Worm (Caenorhabditis elegans): ENCODE data around the gene ram-2.

Gene ram-2

ce11 chrII:10999109-10999508 is 17.6 kb downstream of the ram-2 start:
- TF ChIP-seq med-1 (GFP tag; optimal IDR thresholded peaks at IDR 0.05; ENCODE audit: insufficient read depth) (no peak), cog-1 (tag; optimal IDR thresholded peaks at IDR 0.05) (no peak), ztf-23 (GFP tag; IDR thresholded peaks at IDR 0.05) (no peak), klf-2 (GFP tag; conservative IDR thresholded peaks at IDR 0.05) (no peak), tab-1 (GFP tag; IDR thresholded peaks at IDR 0.05) (no peak), T22C8.4 (GFP tag; IDR thresholded peaks at IDR 0.05) (no peak), ztf-29 (GFP tag; IDR thresholded peaks at IDR 0.05) (no peak), flt-1 (GFP tag; IDR thresholded peaks at IDR 0.05) (no peak), ref-1 (GFP tag; conservative IDR thresholded peaks at IDR 0.05) (no peak)

- TF ChIP-seq flt-1 (GFP tag; IDR thresholded peaks at IDR 0.05) (no peak), tab-1 (GFP tag; IDR thresholded peaks at IDR 0.05) (no peak), T22C8.4 (GFP tag; IDR thresholded peaks at IDR 0.05) (no peak), klf-2 (GFP tag; conservative IDR thresholded peaks at IDR 0.05) (no peak), ztf-23 (GFP tag; IDR thresholded peaks at IDR 0.05) (no peak), med-1 (GFP tag; optimal IDR thresholded peaks at IDR 0.05; ENCODE audit: insufficient read depth) (no peak), ref-1 (GFP tag; conservative IDR thresholded peaks at IDR 0.05) (no peak), ztf-29 (GFP tag; IDR thresholded peaks at IDR 0.05) (no peak), cog-1 (tag; optimal IDR thresholded peaks at IDR 0.05) (no peak)
Measured at ce11 chrII:10995600-10995999, 21.1 kb downstream of the ram-2 start.

ce11 chrII:10993607-10994229 is 23.0 kb downstream of the ram-2 start:
- TF ChIP-seq med-1 (GFP tag; optimal IDR thresholded peaks at IDR 0.05; ENCODE audit: insufficient read depth) (no peak), ztf-23 (GFP tag; IDR thresholded peaks at IDR 0.05) (no peak), tab-1 (GFP tag; IDR thresholded peaks at IDR 0.05) (no peak), ref-1 (GFP tag; conservative IDR thresholded peaks at IDR 0.05) (no peak), T22C8.4 (GFP tag; IDR thresholded peaks at IDR 0.05) (no peak), klf-2 (GFP tag; conservative IDR thresholded peaks at IDR 0.05) (no peak)

ce11 chrII:10990592-10990991 is 26.1 kb downstream of the ram-2 start:
- TF ChIP-seq tab-1 (GFP tag; IDR thresholded peaks at IDR 0.05): no peak
- no peak for TF ChIP-seq ref-1 (GFP tag; conservative IDR thresholded peaks at IDR 0.05)
- no peak for TF ChIP-seq med-1 (GFP tag; optimal IDR thresholded peaks at IDR 0.05; ENCODE audit: insufficient read depth)
- TF ChIP-seq ztf-23 (GFP tag; IDR thresholded peaks at IDR 0.05): no peak
- no peak for TF ChIP-seq klf-2 (GFP tag; conservative IDR thresholded peaks at IDR 0.05)
- no peak for TF ChIP-seq T22C8.4 (GFP tag; IDR thresholded peaks at IDR 0.05)
- TF ChIP-seq cog-1 (tag; optimal IDR thresholded peaks at IDR 0.05): peak; percentile 26
- TF ChIP-seq ztf-29 (GFP tag; IDR thresholded peaks at IDR 0.05): 0 out of 2 replicates have a peak, but pooled peaks have one; percentile 13
- TF ChIP-seq flt-1 (GFP tag; IDR thresholded peaks at IDR 0.05): no peak

ce11 chrII:10989180-10989579 is 27.5 kb downstream of the ram-2 start:
- 0 out of 2 replicates have a peak, but pooled peaks have one; percentile 54 for TF ChIP-seq flt-1 (GFP tag; IDR thresholded peaks at IDR 0.05)
- TF ChIP-seq T22C8.4 (GFP tag; IDR thresholded peaks at IDR 0.05): peak; percentile 70
- no peak for TF ChIP-seq ztf-29 (GFP tag; IDR thresholded peaks at IDR 0.05)
- TF ChIP-seq ztf-23 (GFP tag; IDR thresholded peaks at IDR 0.05): 0 out of 2 replicates have a peak, but pooled peaks have one; percentile 25
- no peak for TF ChIP-seq ref-1 (GFP tag; conservative IDR thresholded peaks at IDR 0.05)
- TF ChIP-seq cog-1 (tag; optimal IDR thresholded peaks at IDR 0.05): no peak
- TF ChIP-seq tab-1 (GFP tag; IDR thresholded peaks at IDR 0.05): no peak
- no peak for TF ChIP-seq med-1 (GFP tag; optimal IDR thresholded peaks at IDR 0.05; ENCODE audit: insufficient read depth)
- TF ChIP-seq klf-2 (GFP tag; conservative IDR thresholded peaks at IDR 0.05): peak; percentile 37; the same call in 1 of the 2 replicates

ce11 chrII:10988575-10988974 is 28.1 kb downstream of the ram-2 start:
- no peak for TF ChIP-seq med-1 (GFP tag; optimal IDR thresholded peaks at IDR 0.05; ENCODE audit: insufficient read depth)
- TF ChIP-seq ztf-23 (GFP tag; IDR thresholded peaks at IDR 0.05): no peak
- TF ChIP-seq ztf-29 (GFP tag; IDR thresholded peaks at IDR 0.05): no peak
- TF ChIP-seq flt-1 (GFP tag; IDR thresholded peaks at IDR 0.05): no peak
- TF ChIP-seq ref-1 (GFP tag; conservative IDR thresholded peaks at IDR 0.05): no peak
- TF ChIP-seq T22C8.4 (GFP tag; IDR thresholded peaks at IDR 0.05): no peak
- TF ChIP-seq klf-2 (GFP tag; conservative IDR thresholded peaks at IDR 0.05): no peak
- no peak for TF ChIP-seq tab-1 (GFP tag; IDR thresholded peaks at IDR 0.05)
- TF ChIP-seq cog-1 (tag; optimal IDR thresholded peaks at IDR 0.05): no peak

ce11 chrII:10986461-10987090 is 30.1 kb downstream of the ram-2 start:
- TF ChIP-seq flt-1 (GFP tag; IDR thresholded peaks at IDR 0.05) (no peak), tab-1 (GFP tag; IDR thresholded peaks at IDR 0.05) (no peak), med-1 (GFP tag; optimal IDR thresholded peaks at IDR 0.05; ENCODE audit: insufficient read depth) (no peak), ztf-29 (GFP tag; IDR thresholded peaks at IDR 0.05) (no peak), T22C8.4 (GFP tag; IDR thresholded peaks at IDR 0.05) (no peak), cog-1 (tag; optimal IDR thresholded peaks at IDR 0.05) (no peak), ref-1 (GFP tag; conservative IDR thresholded peaks at IDR 0.05) (no peak), ztf-23 (GFP tag; IDR thresholded peaks at IDR 0.05) (no peak), klf-2 (GFP tag; conservative IDR thresholded peaks at IDR 0.05) (no peak)

ce11 chrII:10982017-10982416 is 34.7 kb downstream of the ram-2 start:
- TF ChIP-seq T22C8.4 (GFP tag; IDR thresholded peaks at IDR 0.05) (no peak), flt-1 (GFP tag; IDR thresholded peaks at IDR 0.05) (no peak), ztf-23 (GFP tag; IDR thresholded peaks at IDR 0.05) (no peak), klf-2 (GFP tag; conservative IDR thresholded peaks at IDR 0.05) (no peak), ztf-29 (GFP tag; IDR thresholded peaks at IDR 0.05) (no peak), tab-1 (GFP tag; IDR thresholded peaks at IDR 0.05) (no peak), ref-1 (GFP tag; conservative IDR thresholded peaks at IDR 0.05) (no peak)

ce11 chrII:10975239-10975638 is 41.4 kb downstream of the ram-2 start, which contains the start of gene ptp-3:
ptp-3 (plus strand) TSS chrII:10975539.
- TF ChIP-seq med-1 (GFP tag; optimal IDR thresholded peaks at IDR 0.05; ENCODE audit: insufficient read depth) (no peak), flt-1 (GFP tag; IDR thresholded peaks at IDR 0.05) (no peak), ztf-29 (GFP tag; IDR thresholded peaks at IDR 0.05) (no peak), ztf-23 (GFP tag; IDR thresholded peaks at IDR 0.05) (no peak), tab-1 (GFP tag; IDR thresholded peaks at IDR 0.05) (no peak), klf-2 (GFP tag; conservative IDR thresholded peaks at IDR 0.05) (no peak), T22C8.4 (GFP tag; IDR thresholded peaks at IDR 0.05) (no peak), cog-1 (tag; optimal IDR thresholded peaks at IDR 0.05) (no peak), ref-1 (GFP tag; conservative IDR thresholded peaks at IDR 0.05) (no peak)
